Fruit fly (Drosophila melanogaster) whole organism, embryonic: ENCODE data around the gene CG14568.

Source experiments
- Aef1 ChIP-seq: fragments of 200-800 bp; sonication (Bioruptor generic); IDR thresholded peaks from 3 replicates; pipeline ENCODE4 v1.3.6; 2022; ENCODE audit warnings: missing biosample characterization, missing genetic modification characterization
- Awh ChIP-seq: fragments of 200-800 bp; sonication (Bioruptor generic); IDR thresholded peaks from 2 replicates; pipeline ENCODE4, ENCODE4 v1.3.6; 2022; ENCODE audit warnings: missing biosample characterization, missing genetic modification characterization
- B-H2 ChIP-seq: fragments of 200-800 bp; sonication (Bioruptor generic); optimal IDR thresholded peaks from 2 replicates; lab custom pipeline; 2018; ENCODE audit warnings: missing biosample characterization, mild to moderate bottlenecking, missing genetic modification characterization
- CG10366 ChIP-seq: fragments of 200-800 bp; sonication (Bioruptor generic); IDR thresholded peaks from 2 replicates; pipeline ENCODE4 v1.3.6; 2022; ENCODE audit warnings: missing biosample characterization, missing genetic modification characterization
- CG11085 ChIP-seq: fragments of 200-800 bp; sonication (Bioruptor generic); IDR thresholded peaks from 2 replicates; pipeline ENCODE4 v1.3.6; 2022; ENCODE audit warnings: missing biosample characterization, missing genetic modification characterization
- CG11456 ChIP-seq: fragments of 200-800 bp; sonication (Bioruptor generic); IDR thresholded peaks from 3 replicates; pipeline ENCODE4 v1.3.6; 2022; ENCODE audit warnings: missing biosample characterization, missing genetic modification characterization
- CG12391 ChIP-seq: fragments of 200-800 bp; sonication (Bioruptor generic); optimal IDR thresholded peaks from 3 replicates; lab custom pipeline; 2018; ENCODE audit warnings: missing biosample characterization, mild to moderate bottlenecking, missing genetic modification characterization, moderate library complexity
- CG15269 ChIP-seq: fragments of 200-800 bp; sonication (Bioruptor generic); optimal IDR thresholded peaks from 2 replicates; lab custom pipeline; 2018; ENCODE audit warnings: missing biosample characterization, mild to moderate bottlenecking, missing genetic modification characterization, moderate library complexity
- CG17568 ChIP-seq: fragments of 200-800 bp; sonication (Bioruptor generic); optimal IDR thresholded peaks from 2 replicates; lab custom pipeline; 2018; ENCODE audit warnings: missing biosample characterization, mild to moderate bottlenecking, missing genetic modification characterization, moderate library complexity
- CG18011 ChIP-seq: fragments of 200-800 bp; sonication (Bioruptor generic); optimal IDR thresholded peaks from 2 replicates; lab custom pipeline; 2017; ENCODE audit warnings: missing biosample characterization, missing genetic modification characterization, mild to moderate bottlenecking, moderate library complexity, missing genotype
- CG18764 ChIP-seq: fragments of 200-800 bp; sonication (Bioruptor generic); optimal IDR thresholded peaks from 3 replicates; lab custom pipeline; 2016; ENCODE audit warnings: missing biosample characterization, missing genetic modification characterization
- CG3065 ChIP-seq: fragments of 200-800 bp; sonication (Bioruptor generic); optimal IDR thresholded peaks from 2 replicates; lab custom pipeline; 2016; ENCODE audit warnings: missing biosample characterization, missing genetic modification characterization
- CG32532 ChIP-seq: fragments of 200-800 bp; sonication (Bioruptor generic); IDR thresholded peaks from 2 replicates; pipeline ENCODE4 v1.3.6; 2022; ENCODE audit warnings: missing biosample characterization, missing genetic modification characterization
- CG3726 ChIP-seq: fragments of 200-800 bp; sonication (Bioruptor generic); IDR thresholded peaks from 3 replicates; pipeline ENCODE4, ENCODE4 v1.3.6; 2022; ENCODE audit warnings: missing biosample characterization, missing genetic modification characterization
- CG4282 ChIP-seq: fragments of 200-800 bp; sonication (Bioruptor generic); optimal IDR thresholded peaks from 2 replicates; lab custom pipeline; 2016; ENCODE audit warnings: missing biosample characterization, missing genetic modification characterization
- CG4424 ChIP-seq: fragments of 200-800 bp; sonication (Bioruptor generic); optimal IDR thresholded peaks from 3 replicates; lab custom pipeline; 2016; ENCODE audit warnings: missing biosample characterization, missing genetic modification characterization
- CG4617 ChIP-seq: fragments of 200-800 bp; sonication (Bioruptor generic); optimal IDR thresholded peaks from 3 replicates; lab custom pipeline; 2016; ENCODE audit warnings: missing biosample characterization, missing genetic modification characterization, borderline replicate concordance
- CG6689 ChIP-seq: fragments of 200-800 bp; sonication (Bioruptor generic); IDR thresholded peaks from 2 replicates; pipeline ENCODE4 v1.3.6; 2022; ENCODE audit warnings: missing biosample characterization, missing genetic modification characterization
- CG6791 ChIP-seq: fragments of 200-800 bp; sonication (Bioruptor generic); IDR thresholded peaks from 3 replicates; pipeline ENCODE4 v1.3.6; 2022; ENCODE audit warnings: missing biosample characterization, missing genetic modification characterization; ENCODE audit not compliant: partially characterized antibody
- CG8388 ChIP-seq: fragments of 200-800 bp; sonication (Bioruptor generic); optimal IDR thresholded peaks from 2 replicates; lab custom pipeline; 2019; ENCODE audit warnings: missing biosample characterization, mild to moderate bottlenecking, missing genetic modification characterization, moderate library complexity
- CG8924 ChIP-seq: fragments of 200-800 bp; optimal IDR thresholded peaks from 3 replicates; lab custom pipeline; 2019; ENCODE audit warnings: missing biosample characterization, mild to moderate bottlenecking, missing genetic modification characterization, moderate library complexity
- Gug ChIP-seq: fragments of 200-800 bp; sonication (Bioruptor generic); IDR thresholded peaks from 4 replicates; pipeline ENCODE4 v1.3.6; 2022; ENCODE audit warnings: missing biosample characterization, missing genetic modification characterization
- HLH54F ChIP-seq: fragments of 200-800 bp; sonication (Bioruptor generic); optimal IDR thresholded peaks from 3 replicates; lab custom pipeline; 2016; ENCODE audit warnings: missing biosample characterization, missing genetic modification characterization
- Hr3 ChIP-seq: fragments of 200-800 bp; sonication (Bioruptor generic); optimal IDR thresholded peaks from 3 replicates; lab custom pipeline; 2016; ENCODE audit warnings: missing biosample characterization, missing genetic modification characterization
- Hr51 ChIP-seq, 2 experiments: fragments of 200-800 bp; sonication (Bioruptor generic); optimal IDR thresholded peaks; 2 replicates in 1 of 2; 3 replicates in 1 of 2; lab custom pipeline; 2016 to 2018; ENCODE audit warnings: missing biosample characterization in 2 of 2, missing genetic modification characterization in 2 of 2, mild to moderate bottlenecking in 1 of 2, moderate library complexity in 1 of 2
- Hr78 ChIP-seq, 2 experiments: fragments of 200-800 bp in 1 of 2; fragments of >200 bp in 1 of 2; sonication (Bioruptor generic) in 1 of 2; optimal IDR thresholded peaks; 2 replicates each; lab custom pipeline; 2017 to 2019; ENCODE audit warnings: missing biosample characterization in 2 of 2, missing genetic modification characterization in 2 of 2, mild to moderate bottlenecking in 1 of 2, moderate library complexity in 1 of 2
- Max ChIP-seq: fragments of 200-800 bp; sonication (Bioruptor generic); optimal IDR thresholded peaks from 2 replicates; lab custom pipeline; 2016; ENCODE audit warnings: missing biosample characterization, mild to moderate bottlenecking, missing genetic modification characterization
- Rx ChIP-seq: fragments of 200-800 bp; sonication (Bioruptor generic); IDR thresholded peaks from 2 replicates; pipeline ENCODE4 v1.3.6; 2022; ENCODE audit warnings: missing biosample characterization, missing genetic modification characterization
- Six4 ChIP-seq: fragments of 200-800 bp; sonication (Bioruptor generic); optimal IDR thresholded peaks from 2 replicates; lab custom pipeline; 2016; ENCODE audit warnings: missing biosample characterization, missing genetic modification characterization
- Sox100B ChIP-seq: fragments of 200-800 bp; sonication (Bioruptor generic); optimal IDR thresholded peaks from 3 replicates; lab custom pipeline; 2018; ENCODE audit warnings: missing biosample characterization, mild to moderate bottlenecking, missing genetic modification characterization
- ab ChIP-seq: fragments of 200-800 bp; sonication (Bioruptor generic); optimal IDR thresholded peaks from 2 replicates; lab custom pipeline; 2016; ENCODE audit warnings: missing biosample characterization, missing genetic modification characterization
- ac ChIP-seq: fragments of 200-800 bp; sonication (Bioruptor generic); optimal IDR thresholded peaks from 3 replicates; lab custom pipeline; 2017; ENCODE audit warnings: missing biosample characterization, mild to moderate bottlenecking, missing genetic modification characterization
- amos ChIP-seq: fragments of 200-800 bp; sonication (Bioruptor generic); IDR thresholded peaks from 2 replicates; pipeline ENCODE4 v1.3.6; 2022; ENCODE audit warnings: missing biosample characterization, missing genetic modification characterization; ENCODE audit not compliant: partially characterized antibody
- chif ChIP-seq, 2 experiments: fragments of 200-800 bp; sonication (Bioruptor generic); optimal IDR thresholded peaks; 3 replicates each; lab custom pipeline; 2016; ENCODE audit warnings: missing biosample characterization in 2 of 2, missing genetic modification characterization in 2 of 2
- dimm ChIP-seq: fragments of 200-800 bp; sonication (Bioruptor generic); IDR thresholded peaks from 2 replicates; pipeline ENCODE4 v1.3.6; 2022; ENCODE audit warnings: missing biosample characterization, missing genetic modification characterization
- dysf ChIP-seq: fragments of 200-800 bp; sonication (Bioruptor generic); IDR thresholded peaks from 3 replicates; pipeline ENCODE4 v1.3.6; 2022; ENCODE audit warnings: missing biosample characterization, missing genetic modification characterization
- exex ChIP-seq: fragments of 200-800 bp; sonication (Bioruptor generic); optimal IDR thresholded peaks from 4 replicates; lab custom pipeline; 2018; ENCODE audit warnings: missing biosample characterization, mild to moderate bottlenecking, missing genetic modification characterization, moderate library complexity
- gfzf ChIP-seq: fragments of 200-800 bp; sonication (Bioruptor generic); optimal IDR thresholded peaks from 2 replicates; lab custom pipeline; 2016; ENCODE audit warnings: missing biosample characterization, mild to moderate bottlenecking, missing genetic modification characterization, moderate library complexity
- gt ChIP-seq: fragments of 200-800 bp; sonication (Bioruptor generic); IDR thresholded peaks from 2 replicates; pipeline ENCODE4 v1.3.6; 2022; ENCODE audit warnings: missing biosample characterization, missing genetic modification characterization
- hkb ChIP-seq, 2 experiments: fragments of 200-800 bp in 1 of 2; fragments of >200 bp in 1 of 2; sonication (Bioruptor generic) in 1 of 2; IDR thresholded peaks in 1 of 2; optimal IDR thresholded peaks in 1 of 2; 2 replicates each; pipeline versions ENCODE4 v1.3.6 to Lab custom; 2017 to 2022; ENCODE audit warnings: missing biosample characterization in 1 of 2, missing genetic modification characterization in 1 of 2
- ind ChIP-seq: fragments of 200-800 bp; sonication (Bioruptor generic); optimal IDR thresholded peaks from 3 replicates; lab custom pipeline; 2016; ENCODE audit warnings: missing biosample characterization, missing genetic modification characterization
- knrl ChIP-seq: fragments of 200-800 bp; sonication (Bioruptor generic); IDR thresholded peaks from 3 replicates; pipeline ENCODE4 v1.3.6; 2022; ENCODE audit warnings: missing biosample characterization, missing genetic modification characterization; ENCODE audit not compliant: partially characterized antibody
- sd ChIP-seq: fragments of 200-800 bp; sonication (Bioruptor generic); optimal IDR thresholded peaks from 3 replicates; lab custom pipeline; 2018; ENCODE audit warnings: missing biosample characterization, mild to moderate bottlenecking, missing genetic modification characterization, moderate library complexity
- sim ChIP-seq: fragments of 200-800 bp; sonication (Bioruptor generic); IDR thresholded peaks from 2 replicates; pipeline ENCODE4 v1.3.6; 2022; ENCODE audit warnings: missing biosample characterization, missing genetic modification characterization
- tgo ChIP-seq: fragments of 200-800 bp; sonication (Bioruptor generic); IDR thresholded peaks from 3 replicates; pipeline ENCODE4 v1.3.6; 2022; ENCODE audit warnings: missing biosample characterization, missing genetic modification characterization
- tin ChIP-seq: fragments of 200-800 bp; sonication (Bioruptor generic); optimal IDR thresholded peaks from 3 replicates; lab custom pipeline; 2016; ENCODE audit warnings: missing biosample characterization, missing genetic modification characterization
- zen ChIP-seq: fragments of 200-800 bp; sonication (Bioruptor generic); optimal IDR thresholded peaks from 3 replicates; lab custom pipeline; 2018; ENCODE audit warnings: missing biosample characterization, mild to moderate bottlenecking, missing genetic modification characterization, moderate library complexity
- zen2 ChIP-seq: fragments of 200-800 bp; sonication (Bioruptor generic); IDR thresholded peaks from 3 replicates; pipeline ENCODE4 v1.3.6; 2022; ENCODE audit warnings: missing biosample characterization, missing genetic modification characterization; ENCODE audit not compliant: partially characterized antibody

Gene CG14568

dm6 chr3L:21738175-21739016 lies 5.1 kb upstream of the CG14568 start, which contains the start of gene CG14567 (continued):
- TF ChIP-seq sd (tag; lab: Kevin White, UChicago) (no peak), CG15269 (tag; lab: Kevin White, UChicago) (peak; percentile 13), CG4424 (GFP tag; lab: Kevin White, UChicago) (peak; percentile 21), exex (tag; lab: Kevin White, UChicago) (no peak), CG3726 (GFP tag; lab: Robert Waterston, UW) (no peak), chif (GFP tag; optimal IDR thresholded peaks at IDR 0.05; lab: Kevin White, UChicago) (no peak), Max (GFP tag; lab: Kevin White, UChicago) (no peak), Hr78 (GFP tag; optimal IDR thresholded peaks at IDR 0.05; lab: Kevin White, UChicago) (no peak), CG11085 (GFP tag; lab: Robert Waterston, UW) (no peak), CG32532 (GFP tag; lab: Robert Waterston, UW) (peak; percentile 54), CG18764 (no peak), Awh (GFP tag; lab: Robert Waterston, UW) (0 out of 2 replicates have a peak, but pooled peaks have one; percentile 9), Gug (GFP tag; lab: Robert Waterston, UW) (no peak), ind (GFP tag; lab: Kevin White, UChicago) (peak; percentile 11), CG4617 (GFP tag; lab: Kevin White, UChicago) (no peak), HLH54F (no peak), zen2 (GFP tag; lab: Robert Waterston, UW) (no peak), CG8924 (tag; lab: Kevin White, UChicago) (peak; percentile 1), dimm (GFP tag; lab: Robert Waterston, UW) (no peak), Six4 (GFP tag; lab: Kevin White, UChicago) (no peak), sim (GFP tag; lab: Robert Waterston, UW) (no peak), tin (GFP tag; lab: Kevin White, UChicago) (peak; percentile 13), ac (no peak), gt (GFP tag; lab: Robert Waterston, UW) (no peak), CG11456 (GFP tag; lab: Robert Waterston, UW) (no peak), amos (GFP tag; lab: Robert Waterston, UW) (no peak), CG12391 (tag; lab: Kevin White, UChicago) (peak; percentile 36), CG6791 (GFP tag; lab: Robert Waterston, UW) (no peak), knrl (GFP tag; lab: Robert Waterston, UW) (no peak), Hr3 (GFP tag; lab: Kevin White, UChicago) (no peak), CG10366 (GFP tag; lab: Robert Waterston, UW) (peak; percentile 21; the same call in 1 of the 2 replicates), CG17568 (no peak), hkb (optimal IDR thresholded peaks at IDR 0.05; lab: Kevin White, UChicago) (no peak), hkb (GFP tag; IDR thresholded peaks at IDR 0.05; lab: Robert Waterston, UW) (peak; percentile 44; the same call in 1 of the 2 replicates), Rx (GFP tag; lab: Robert Waterston, UW) (peak; percentile 26; the same call in 1 of the 2 replicates), Aef1 (GFP tag; lab: Robert Waterston, UW) (0 out of 3 replicates have a peak, but pooled peaks have one; percentile 13), B-H2 (GFP tag; lab: Kevin White, UChicago) (no peak), Hr51 (GFP tag; optimal IDR thresholded peaks at IDR 0.05; lab: Kevin White, UChicago) (peak in 1 of 2 experiments; percentile 59), tgo (peak; percentile 45; the same call in 2 of the 3 replicates), CG8388 (GFP tag; lab: Kevin White, UChicago) (peak; percentile 31), zen (tag; lab: Kevin White, UChicago) (no peak), gfzf (GFP tag; lab: Kevin White, UChicago) (no peak), CG6689 (GFP tag; lab: Robert Waterston, UW) (peak; percentile 30; the same call in 1 of the 2 replicates), CG3065 (no peak), ab (GFP tag; lab: Kevin White, UChicago) (no peak), dysf (GFP tag; lab: Robert Waterston, UW) (peak; percentile 46; the same call in 1 of the 3 replicates), Sox100B (GFP tag; lab: Kevin White, UChicago) (no peak), CG18011 (GFP tag; lab: Kevin White, UChicago) (no peak), CG4282 (GFP tag; lab: Kevin White, UChicago) (no peak)
